Fruit fly (Drosophila melanogaster): Measurements from ENCODE around the gene Xrp1.

The Xrp1 gene

DNA sequence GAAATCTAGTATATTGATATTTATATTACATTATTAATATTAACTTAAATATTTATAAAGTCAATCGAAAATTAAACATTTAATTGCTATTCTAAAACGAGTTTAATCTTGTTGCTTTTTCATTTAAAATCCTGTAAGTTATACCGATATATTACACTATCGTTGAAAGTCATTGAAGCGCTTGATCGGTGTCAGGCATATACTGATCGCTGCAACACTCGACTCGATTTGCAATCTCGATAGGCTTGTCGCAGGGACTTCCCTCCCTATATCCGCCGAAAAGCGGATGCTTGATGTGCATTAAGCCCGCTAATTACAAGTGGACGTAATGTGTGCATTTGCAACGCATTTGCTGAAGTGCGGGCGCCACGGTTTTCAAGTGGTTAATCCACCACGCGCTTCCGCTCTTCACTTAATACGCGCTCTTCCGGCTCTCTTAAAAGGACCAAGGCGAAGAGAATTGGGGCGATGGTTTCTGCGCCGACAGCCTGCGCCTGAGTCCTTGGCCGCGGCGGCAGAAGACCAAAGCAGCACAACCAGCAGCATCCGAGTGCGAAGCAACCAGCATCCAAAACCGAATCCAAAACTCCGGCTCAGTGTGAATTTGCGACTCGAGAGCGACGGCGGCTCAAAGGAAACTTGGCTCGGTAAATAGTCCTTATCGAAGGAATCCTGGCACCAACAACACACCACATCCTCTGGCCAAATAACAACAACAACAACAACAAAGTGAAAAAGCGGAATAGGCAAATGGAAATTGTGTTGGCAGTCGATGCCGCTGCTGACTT is 14.3 kb downstream of the Xrp1 start, which contains the start of gene CG42613 (continued):
- TF ChIP-seq grau (tag; optimal IDR thresholded peaks at IDR 0.05) (peak; percentile 28), wor (GFP tag; IDR thresholded peaks at IDR 0.05) (no peak), BEAF-32 (GFP tag; optimal IDR thresholded peaks at IDR 0.05) (peak; percentile 73), luna (GFP tag; optimal IDR thresholded peaks at IDR 0.05) (no peak), CG12071 (GFP tag; optimal IDR thresholded peaks at IDR 0.05) (peak; percentile 84), CG4707 (GFP tag; optimal IDR thresholded peaks at IDR 0.05) (peak; percentile 64), fd3F (GFP tag; optimal IDR thresholded peaks at IDR 0.05) (peak; percentile 42), bigmax (GFP tag; optimal IDR thresholded peaks at IDR 0.05) (peak; percentile 14), CG15601 (tag; optimal IDR thresholded peaks at IDR 0.05) (peak; percentile 99), maf-S (GFP tag; optimal IDR thresholded peaks at IDR 0.05) (peak; percentile 60), Abd-B (GFP tag; optimal IDR thresholded peaks at IDR 0.05) (no peak), toy (GFP tag; IDR thresholded peaks at IDR 0.05) (peak; percentile 32; the same call in 1 of the 2 replicates), HLH3B (GFP tag; IDR thresholded peaks at IDR 0.05) (peak; percentile 64), Taf1 (GFP tag; IDR thresholded peaks at IDR 0.05) (0 out of 2 replicates have a peak, but pooled peaks have one; percentile 18), CG1233 (GFP tag; optimal IDR thresholded peaks at IDR 0.05) (peak; percentile 87), Xrp1 (GFP tag; IDR thresholded peaks at IDR 0.05) (peak; percentile 5; the same call in 1 of the 2 replicates), CG9437 (GFP tag; optimal IDR thresholded peaks at IDR 0.05) (peak; percentile 62), CG9817 (tag; optimal IDR thresholded peaks at IDR 0.05) (peak; percentile 62), CG8388 (GFP tag; optimal IDR thresholded peaks at IDR 0.05) (peak; percentile 58), CG4282 (GFP tag; optimal IDR thresholded peaks at IDR 0.05) (peak; percentile 37), her (GFP tag; optimal IDR thresholded peaks at IDR 0.05) (peak; percentile 74), dpn (GFP tag; optimal IDR thresholded peaks at IDR 0.05) (peak in 1 of 2 experiments; percentile 72), CG7839 (tag; optimal IDR thresholded peaks at IDR 0.05) (peak; percentile 37), CG1647 (GFP tag; optimal IDR thresholded peaks at IDR 0.05) (no peak), CG32767 (GFP tag; IDR thresholded peaks at IDR 0.05) (no peak), CkIIα-i1 (GFP tag; IDR thresholded peaks at IDR 0.05) (no peak), CG10431 (GFP tag; optimal IDR thresholded peaks at IDR 0.05) (peak; percentile 30), CG10654 (GFP tag; optimal IDR thresholded peaks at IDR 0.05) (peak; percentile 72), HHEX (GFP tag; optimal IDR thresholded peaks at IDR 0.05) (peak; percentile 80), sim (GFP tag; IDR thresholded peaks at IDR 0.05) (no peak), ems (GFP tag; optimal IDR thresholded peaks at IDR 0.05) (peak; percentile 51), Spps (tag; optimal IDR thresholded peaks at IDR 0.05) (peak; percentile 36), lov (optimal IDR thresholded peaks at IDR 0.05) (no peak), lov (GFP tag; IDR thresholded peaks at IDR 0.05) (peak; percentile 84; the same call in 2 of the 3 replicates), Bgb (GFP tag; IDR thresholded peaks at IDR 0.05; ENCODE audit: partially characterized antibody) (peak; percentile 63), CG4730 (GFP tag; IDR thresholded peaks at IDR 0.05) (peak; percentile 55), NFAT (GFP tag; IDR thresholded peaks at IDR 0.05) (peak; percentile 71; the same call in 1 of the 2 replicates), CG6654 (GFP tag; optimal IDR thresholded peaks at IDR 0.05) (peak; percentile 35), CG13894 (tag; optimal IDR thresholded peaks at IDR 0.05) (no peak), CrebB (tag; optimal IDR thresholded peaks at IDR 0.05) (peak; percentile 51), HmgZ (tag; optimal IDR thresholded peaks at IDR 0.05) (no peak), CG18619 (GFP tag; optimal IDR thresholded peaks at IDR 0.05) (peak; percentile 64), ind (GFP tag; optimal IDR thresholded peaks at IDR 0.05) (peak; percentile 31), HLHmδ (GFP tag; optimal IDR thresholded peaks at IDR 0.05) (peak; percentile 96), CG2875 (GFP tag; optimal IDR thresholded peaks at IDR 0.05) (peak; percentile 67), Hmr (GFP tag; optimal IDR thresholded peaks at IDR 0.05) (peak; percentile 71), twi (tag; optimal IDR thresholded peaks at IDR 0.05) (peak; percentile 46), CG4820 (GFP tag; optimal IDR thresholded peaks at IDR 0.05) (no peak), CG8089 (GFP tag; optimal IDR thresholded peaks at IDR 0.05) (peak; percentile 78)

Measured in whole organism, embryonic.